Fruit fly (Drosophila melanogaster) whole organism, embryonic: Measurements from ENCODE around the gene CG46458.

Source experiments
- CG15514 ChIP-seq: fragments of 200-800 bp; sonication (Bioruptor generic); optimal IDR thresholded peaks from 3 replicates; lab custom pipeline; 2017; ENCODE audit warnings: missing biosample characterization, missing genetic modification characterization, mild to moderate bottlenecking, moderate library complexity, missing genetic modification reagents
- CG4820 ChIP-seq: fragments of 200-800 bp; sonication (Bioruptor generic); optimal IDR thresholded peaks from 3 replicates; lab custom pipeline; 2016; ENCODE audit warnings: missing biosample characterization, missing genetic modification characterization
- dysf ChIP-seq: fragments of 200-800 bp; sonication (Bioruptor generic); IDR thresholded peaks from 3 replicates; pipeline ENCODE4 v1.3.6; 2022; ENCODE audit warnings: missing biosample characterization, missing genetic modification characterization
- peb ChIP-seq: fragments of 200-800 bp; sonication (Bioruptor generic); IDR thresholded peaks from 2 replicates; pipeline ENCODE4 v1.3.6; 2022; ENCODE audit warnings: missing biosample characterization, missing genetic modification characterization
- pzg ChIP-seq: fragments of 200-800 bp; sonication (Bioruptor generic); optimal IDR thresholded peaks from 3 replicates; lab custom pipeline; 2018; ENCODE audit warnings: missing biosample characterization, mild to moderate bottlenecking, missing genetic modification characterization, moderate library complexity

dm6 chr3R:6996926-6997325, 38.8 kb upstream of the CG46458 start:
- TF ChIP-seq peb (GFP tag; lab: Robert Waterston, UW), result no peak
- TF ChIP-seq CG15514, result no peak
- no peak for TF ChIP-seq pzg (GFP tag; lab: Kevin White, UChicago)
- no peak for TF ChIP-seq dysf
- TF ChIP-seq CG4820 (GFP tag; lab: Kevin White, UChicago), result no peak
